Worm (Caenorhabditis elegans): ENCODE measurements around the gene scl-24.

The scl-24 gene

ce11 chrV:17486034-17486433 lies at the start of gene scl-24:
Gene scl-24, plus strand, starts transcription at chrV:17486334.
- TF ChIP-seq egl-27 (tag; optimal IDR thresholded peaks at IDR 0.05) (no peak), mab-5 (tag; optimal IDR thresholded peaks at IDR 0.05) (no peak), nhr-23 (tag; optimal IDR thresholded peaks at IDR 0.05) (no peak), unc-62 (GFP tag; optimal IDR thresholded peaks at IDR 0.05) (no peak), sma-3 (GFP tag; optimal IDR thresholded peaks at IDR 0.05) (no peak), ceh-82 (tag; optimal IDR thresholded peaks at IDR 0.05) (no peak), lin-39 (tag; optimal IDR thresholded peaks at IDR 0.05) (no peak), snpc-4 (tag; optimal IDR thresholded peaks at IDR 0.05) (no peak), skn-1 (tag; optimal IDR thresholded peaks at IDR 0.05) (no peak), fos-1 (tag; optimal IDR thresholded peaks at IDR 0.05) (no peak), alr-1 (tag; optimal IDR thresholded peaks at IDR 0.05) (no peak), nhr-77 (tag; optimal IDR thresholded peaks at IDR 0.05) (no peak), ztf-1 (GFP tag; conservative IDR thresholded peaks at IDR 0.05) (no peak), dmd-4 (tag; optimal IDR thresholded peaks at IDR 0.05) (no peak)

ce11 chrV:17436492-17436891 lies 49.6 kb upstream of the scl-24 start, which contains the start of gene F20E11.18:
Gene F20E11.18, minus strand, starts transcription at chrV:17436592.
- TF ChIP-seq snpc-4 (tag; optimal IDR thresholded peaks at IDR 0.05) = no peak
- no peak for TF ChIP-seq blmp-1 (tag; optimal IDR thresholded peaks at IDR 0.05; ENCODE audit: insufficient read depth)
- TF ChIP-seq mdl-1 (tag; optimal IDR thresholded peaks at IDR 0.05) = no peak
- TF ChIP-seq ZK546.5 (tag; optimal IDR thresholded peaks at IDR 0.05) = no peak

DNA sequence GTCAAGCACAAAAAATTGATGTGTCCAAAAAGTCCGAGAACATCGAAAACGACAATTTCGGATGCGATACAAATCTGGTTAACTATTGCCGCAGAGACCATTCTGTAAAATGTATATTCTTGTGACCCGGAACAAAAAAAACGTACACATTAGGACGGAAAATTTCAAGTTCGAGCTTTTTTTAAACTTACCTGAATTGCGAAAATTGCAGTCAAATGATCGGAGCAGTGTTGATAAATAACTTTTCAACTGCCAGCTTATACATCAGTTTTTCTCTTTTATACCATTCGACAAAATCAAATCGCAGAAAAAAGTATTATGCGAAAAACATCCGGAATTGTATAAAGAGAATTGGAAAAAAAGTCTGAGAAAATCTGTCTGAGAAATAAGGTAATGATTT lies 47.8 kb upstream of the scl-24 start, which contains the start of gene srsx-2:
srsx-2 (minus strand) TSS at position 101 of the 400 bp plus-strand sequence.
- TF ChIP-seq fos-1 (tag; optimal IDR thresholded peaks at IDR 0.05) (no peak), nhr-12 (tag; optimal IDR thresholded peaks at IDR 0.05) (no peak), elt-1 (tag; optimal IDR thresholded peaks at IDR 0.05) (no peak), ama-1 (optimal IDR thresholded peaks at IDR 0.05) (no peak), ceh-16 (tag; optimal IDR thresholded peaks at IDR 0.05) (no peak), nhr-6 (tag; optimal IDR thresholded peaks at IDR 0.05) (no peak), lin-11 (tag; optimal IDR thresholded peaks at IDR 0.05) (no peak), elt-3 (tag; optimal IDR thresholded peaks at IDR 0.05) (no peak), sma-9 (GFP tag; optimal IDR thresholded peaks at IDR 0.05) (no peak), sma-9 (tag; optimal IDR thresholded peaks at IDR 0.05) (no peak), R02D3.7 (tag; optimal IDR thresholded peaks at IDR 0.05) (no peak), nhr-237 (tag; optimal IDR thresholded peaks at IDR 0.05) (no peak), crh-2 (tag; optimal IDR thresholded peaks at IDR 0.05) (no peak), nhr-10 (tag; optimal IDR thresholded peaks at IDR 0.05) (no peak), egl-27 (tag; optimal IDR thresholded peaks at IDR 0.05) (no peak), lsy-2 (tag; optimal IDR thresholded peaks at IDR 0.05) (no peak), zag-1 (tag; optimal IDR thresholded peaks at IDR 0.05) (no peak), lin-13 (GFP tag; optimal IDR thresholded peaks at IDR 0.05) (no peak), ZK546.5 (tag; optimal IDR thresholded peaks at IDR 0.05) (no peak), ztf-11 (tag; optimal IDR thresholded peaks at IDR 0.05) (no peak), Y55F3AM.14 (GFP tag; optimal IDR thresholded peaks at IDR 0.05) (no peak)

ce11 chrV:17439406-17439805 lies 46.7 kb upstream of the scl-24 start, which contains the start of gene srh-154:
Gene srh-154, plus strand, starts transcription at chrV:17439706.
- no peak for TF ChIP-seq lin-11 (tag; optimal IDR thresholded peaks at IDR 0.05)
- no peak for TF ChIP-seq elt-1 (tag; optimal IDR thresholded peaks at IDR 0.05)
- no peak for TF ChIP-seq sem-4 (tag; optimal IDR thresholded peaks at IDR 0.05)
- TF ChIP-seq nhr-21 (tag; optimal IDR thresholded peaks at IDR 0.05) = no peak
- TF ChIP-seq skn-1 (tag; optimal IDR thresholded peaks at IDR 0.05) = no peak
- TF ChIP-seq alr-1 (tag; optimal IDR thresholded peaks at IDR 0.05) = no peak
- TF ChIP-seq snpc-4 (tag; optimal IDR thresholded peaks at IDR 0.05) = no peak
- TF ChIP-seq ama-1 (optimal IDR thresholded peaks at IDR 0.05) = no peak
- TF ChIP-seq gmeb-1 (tag; optimal IDR thresholded peaks at IDR 0.05) = no peak
- TF ChIP-seq peb-1 (tag; optimal IDR thresholded peaks at IDR 0.05) = no peak
